Worm (Caenorhabditis elegans) whole organism, L4/young adult: Measurements from ENCODE around the gene F10E9.4.

Experiments used
- dao-5 ChIP-seq: sonication (generic microtip); optimal IDR thresholded peaks from 2 replicates; lab custom pipeline; 2016; ENCODE audit warnings: missing genotype, missing genetic modification characterization, moderate library complexity, missing compliant biosample characterization
- him-1 ChIP-seq: sonication (generic microtip); optimal IDR thresholded peaks from 2 replicates; lab custom pipeline; 2016; ENCODE audit warnings: missing genotype, missing genetic modification reagents, missing genetic modification characterization, missing compliant biosample characterization

ce11 chrIII:8358213-8358672 lies 49.9 kb downstream of the F10E9.4 start, which contains the start of the genes R05D3.8 and rfp-1:
- TF ChIP-seq him-1 (tag; lab: Kevin White, UChicago) (no peak), dao-5 (tag; lab: Kevin White, UChicago) (no peak)
